Worm (Caenorhabditis elegans) whole organism, late embryonic: ENCODE results near the gene W09G12.6.
A peak's percentile ranks its signal among the peaks of the same experiment; 100 is the strongest.

ENCODE experiments used
- C08G9.2 ChIP-seq: sonication (generic microtip); optimal IDR thresholded peaks from 2 replicates; lab custom pipeline; 2016; ENCODE audit warnings: mild to moderate bottlenecking, missing genetic modification characterization, moderate library complexity, missing compliant biosample characterization
- F13H6.1 ChIP-seq: sonication (generic microtip); optimal IDR thresholded peaks from 2 replicates; lab custom pipeline; 2016; ENCODE audit warnings: missing genetic modification characterization, missing compliant biosample characterization
- T23F11.4 ChIP-seq: fragments of 200-800 bp; sonication (Bioruptor generic); optimal IDR thresholded peaks from 2 replicates; lab custom pipeline; 2018; ENCODE audit warnings: mild to moderate bottlenecking, missing genetic modification characterization, missing compliant biosample characterization
- ahr-1 ChIP-seq: sonication (generic microtip); optimal IDR thresholded peaks from 2 replicates; lab custom pipeline; 2016; ENCODE audit warnings: missing genetic modification characterization, missing compliant biosample characterization
- ceh-14 ChIP-seq: sonication (generic microtip); optimal IDR thresholded peaks from 2 replicates; lab custom pipeline; 2016; ENCODE audit warnings: missing genotype, missing genetic modification characterization, missing compliant biosample characterization
- ceh-24 ChIP-seq: sonication (generic microtip); optimal IDR thresholded peaks from 2 replicates; lab custom pipeline; 2016; ENCODE audit warnings: mild to moderate bottlenecking, missing genetic modification characterization, missing compliant biosample characterization
- ceh-34 ChIP-seq: sonication (generic microtip); optimal IDR thresholded peaks from 2 replicates; lab custom pipeline; 2016; ENCODE audit warnings: mild to moderate bottlenecking, missing genetic modification characterization, missing compliant biosample characterization
- ceh-9 ChIP-seq: sonication (generic microtip); optimal IDR thresholded peaks from 2 replicates; lab custom pipeline; 2016; ENCODE audit warnings: mild to moderate bottlenecking, missing genetic modification characterization, inconsistent platforms, missing compliant biosample characterization
- dmd-4 ChIP-seq: sonication (generic microtip); optimal IDR thresholded peaks from 2 replicates; lab custom pipeline; 2016; ENCODE audit warnings: borderline replicate concordance, missing genetic modification characterization, missing compliant biosample characterization
- dve-1 ChIP-seq: sonication (generic microtip); optimal IDR thresholded peaks from 2 replicates; lab custom pipeline; 2017; ENCODE audit warnings: antibody characterized with exemption, mild to moderate bottlenecking, missing genetic modification characterization, missing compliant biosample characterization
- fax-1 ChIP-seq: sonication (generic microtip); optimal IDR thresholded peaks from 2 replicates; lab custom pipeline; 2016; ENCODE audit warnings: missing genotype, missing genetic modification characterization, missing compliant biosample characterization
- fkh-6 ChIP-seq: sonication (generic microtip); optimal IDR thresholded peaks from 2 replicates; lab custom pipeline; 2016; ENCODE audit warnings: missing genetic modification characterization, missing compliant biosample characterization
- hlh-13 ChIP-seq: fragments of 200-800 bp; sonication (Bioruptor generic); optimal IDR thresholded peaks from 2 replicates; lab custom pipeline; 2018; ENCODE audit warnings: mild to moderate bottlenecking, missing genetic modification characterization, missing compliant biosample characterization
- hlh-30 ChIP-seq: sonication (generic microtip); optimal IDR thresholded peaks from 2 replicates; lab custom pipeline; 2017; ENCODE audit warnings: antibody characterized with exemption, missing genetic modification characterization, missing compliant biosample characterization; ENCODE audit not compliant: insufficient read depth
- hlh-6 ChIP-seq: sonication (generic microtip); optimal IDR thresholded peaks from 2 replicates; lab custom pipeline; 2016; ENCODE audit warnings: missing genotype, missing genetic modification characterization, missing compliant biosample characterization
- hlh-8 ChIP-seq: sonication (generic microtip); optimal IDR thresholded peaks from 2 replicates; lab custom pipeline; 2016; ENCODE audit warnings: missing genotype, missing genetic modification characterization, missing compliant biosample characterization
- nhr-11 ChIP-seq: fragments of 150-350 bp; optimal IDR thresholded peaks from 2 replicates; lab custom pipeline; 2014; ENCODE audit warnings: missing biosample characterization, missing genetic modification characterization
- npax-4 ChIP-seq: sonication (generic microtip); optimal IDR thresholded peaks from 2 replicates; lab custom pipeline; 2016; ENCODE audit warnings: missing genetic modification characterization, missing compliant biosample characterization
- pha-4 ChIP-seq: fragments of 150-350 bp; optimal IDR thresholded peaks from 2 replicates; lab custom pipeline; 2018; ENCODE audit warnings: missing biosample characterization, missing genetic modification reagents, missing genetic modification characterization
- pqm-1 ChIP-seq: sonication (generic microtip); optimal IDR thresholded peaks from 2 replicates; lab custom pipeline; 2016; ENCODE audit warnings: missing genetic modification characterization, missing compliant biosample characterization
- pros-1 ChIP-seq: fragments of 150-350 bp; optimal IDR thresholded peaks from 2 replicates; lab custom pipeline; 2014; ENCODE audit warnings: missing biosample characterization, missing genetic modification reagents, missing genetic modification characterization
- tbx-2 ChIP-seq: sonication (generic microtip); optimal IDR thresholded peaks from 2 replicates; lab custom pipeline; 2016; ENCODE audit warnings: missing genetic modification characterization, missing compliant biosample characterization
- tbx-7 ChIP-seq: sonication (generic microtip); optimal IDR thresholded peaks from 2 replicates; lab custom pipeline; 2016; ENCODE audit warnings: missing genotype, missing genetic modification characterization, missing compliant biosample characterization
- unc-3 ChIP-seq, 2 experiments: fragments of 200-800 bp in 1 of 2; sonication (Bioruptor generic) in 1 of 2; sonication (generic microtip) in 1 of 2; conservative IDR thresholded peaks in 1 of 2; optimal IDR thresholded peaks in 1 of 2; 2 replicates each; pipeline versions ENCODE4 v1.3.6 to Lab custom; 2016 to 2022; ENCODE audit warnings: missing compliant biosample characterization in 2 of 2, missing genetic modification characterization in 2 of 2, missing genetic modification reagents in 1 of 2
- unc-42 ChIP-seq: sonication (generic microtip); optimal IDR thresholded peaks from 2 replicates; lab custom pipeline; 2016; ENCODE audit warnings: missing genotype, missing genetic modification characterization, missing compliant biosample characterization
- unc-55 ChIP-seq: sonication (generic microtip); optimal IDR thresholded peaks from 2 replicates; lab custom pipeline; 2017; ENCODE audit warnings: missing biosample characterization, missing genetic modification reagents, missing genetic modification characterization

The W09G12.6 gene

DNA sequence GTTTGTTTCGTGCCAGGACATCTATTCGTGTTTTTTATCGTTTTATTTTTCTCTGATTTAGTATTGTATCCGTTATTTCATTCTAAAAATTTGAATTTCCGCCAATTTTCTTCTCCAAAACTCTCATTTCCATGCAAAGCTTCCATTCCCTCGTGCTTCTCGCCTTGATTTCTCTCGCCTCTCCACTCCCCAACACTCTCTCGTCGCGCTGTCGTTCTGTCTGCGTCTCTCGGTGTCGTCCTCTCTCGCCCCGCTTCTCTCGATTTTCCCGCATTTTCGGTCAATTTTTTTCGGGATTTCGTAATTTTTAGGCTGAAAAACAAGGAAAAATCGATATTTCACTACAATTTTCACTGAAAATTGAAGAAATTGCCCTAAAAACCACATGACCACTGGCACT is 42.9 kb downstream of the W09G12.6 start, which contains the start of gene C09E9.1 (continued):
- TF ChIP-seq tbx-7 (tag; lab: Kevin White, UChicago): no peak
- TF ChIP-seq ceh-34 (tag; lab: Kevin White, UChicago): no peak
- peak; percentile 24 for TF ChIP-seq unc-55 (GFP tag; lab: Kevin White, UChicago)
- no peak for TF ChIP-seq hlh-13 (GFP tag; lab: Kevin White, UChicago)
- TF ChIP-seq fkh-6 (tag; lab: Kevin White, UChicago): no peak
- peak; percentile 21 for TF ChIP-seq tbx-2
- no peak for TF ChIP-seq pha-4
- TF ChIP-seq hlh-30: peak; percentile 84
- no peak for TF ChIP-seq dve-1 (tag; lab: Kevin White, UChicago)
- no peak for TF ChIP-seq npax-4 (tag; lab: Kevin White, UChicago)

DNA sequence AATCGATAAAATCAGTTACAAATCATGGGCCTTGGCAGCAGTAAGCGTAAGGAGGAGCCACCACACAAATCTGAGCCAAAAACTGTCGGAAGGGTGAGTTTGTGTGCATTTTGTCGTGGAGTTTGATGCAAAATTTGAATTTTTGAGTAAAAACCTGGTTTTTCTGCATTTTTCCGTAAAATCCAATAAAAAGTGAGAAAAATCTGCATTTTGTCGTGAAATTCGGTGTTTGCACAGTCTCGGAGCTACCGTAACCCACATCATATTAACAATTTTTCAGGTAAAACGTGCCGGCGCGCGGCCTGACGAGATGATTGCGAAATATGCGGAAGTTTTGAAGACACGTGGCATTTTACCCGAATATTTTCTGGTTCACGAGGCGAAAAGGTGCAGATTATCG is 44.2 kb downstream of the W09G12.6 start:
- TF ChIP-seq dmd-4 (tag; lab: Kevin White, UChicago) (no peak), T23F11.4 (GFP tag; lab: Kevin White, UChicago) (no peak), ahr-1 (tag; lab: Kevin White, UChicago) (no peak), hlh-13 (GFP tag; lab: Kevin White, UChicago) (no peak), hlh-8 (tag; lab: Kevin White, UChicago) (no peak), fkh-6 (tag; lab: Kevin White, UChicago) (no peak), pros-1 (no peak), ceh-24 (no peak), ceh-14 (tag; lab: Kevin White, UChicago) (no peak), nhr-11 (no peak), F13H6.1 (tag; lab: Kevin White, UChicago) (no peak), unc-55 (GFP tag; lab: Kevin White, UChicago) (no peak), tbx-7 (tag; lab: Kevin White, UChicago) (no peak)

DNA sequence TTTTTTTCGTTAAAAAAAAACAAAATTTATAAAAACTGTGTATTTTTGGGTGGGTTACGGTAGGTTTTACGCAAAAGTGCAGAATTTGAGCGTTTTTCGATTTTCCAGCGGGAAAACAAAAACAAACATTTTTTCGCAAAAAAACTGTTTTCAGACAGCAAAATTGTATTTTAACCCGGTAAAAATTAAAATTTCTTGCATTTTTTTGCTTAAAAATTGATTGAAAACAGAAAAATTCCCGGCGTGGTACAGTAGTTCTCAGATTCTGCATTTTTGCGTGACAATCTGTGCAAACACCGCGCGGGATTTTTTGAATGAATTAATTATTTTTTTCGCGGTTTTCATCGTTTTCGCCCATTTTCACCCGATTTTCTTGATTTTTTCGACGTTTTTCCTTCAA is 45.4 kb downstream of the W09G12.6 start:
- no peak for TF ChIP-seq fax-1 (tag; lab: Kevin White, UChicago)
- TF ChIP-seq unc-3 (GFP tag; conservative IDR thresholded peaks at IDR 0.05; lab: Robert Waterston, UW): no peak
- no peak for TF ChIP-seq unc-3 (tag; optimal IDR thresholded peaks at IDR 0.05; lab: Kevin White, UChicago)
- no peak for TF ChIP-seq unc-42
- no peak for TF ChIP-seq ahr-1 (tag; lab: Kevin White, UChicago)
- TF ChIP-seq pros-1: no peak
- no peak for TF ChIP-seq pqm-1 (tag; lab: Kevin White, UChicago)
- no peak for TF ChIP-seq C08G9.2 (tag; lab: Kevin White, UChicago)
- TF ChIP-seq ceh-9 (tag; lab: Kevin White, UChicago): no peak

DNA sequence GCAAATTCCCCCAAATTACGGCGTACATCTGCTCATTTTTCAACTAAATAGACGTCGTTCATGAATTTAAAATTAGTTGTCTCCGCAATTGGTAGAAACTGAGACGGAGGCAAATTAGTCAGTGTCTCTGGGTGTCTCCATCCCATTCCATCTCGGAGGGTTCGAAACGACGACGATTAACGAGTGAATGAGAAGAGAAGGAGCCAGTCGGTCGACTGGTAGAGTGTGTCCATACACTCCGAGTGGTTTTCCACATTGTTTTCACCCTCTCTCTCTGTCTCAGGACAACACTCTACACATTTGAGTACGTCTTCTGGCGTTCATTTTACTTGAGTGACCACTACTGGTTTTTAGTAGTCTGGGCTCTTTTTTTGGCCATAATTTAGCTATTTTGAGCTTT is 47.3 kb downstream of the W09G12.6 start:
- peak; percentile 17 for TF ChIP-seq ceh-14 (tag; lab: Kevin White, UChicago)
- TF ChIP-seq hlh-6: no peak
